Worm (Caenorhabditis elegans) whole organism, late embryonic: Measurements from ENCODE around the gene srlf-9.

Source experiments
- C08G9.2 ChIP-seq: sonication (generic microtip); optimal IDR thresholded peaks from 2 replicates; lab custom pipeline; 2016; ENCODE audit warnings: mild to moderate bottlenecking, missing genetic modification characterization, moderate library complexity, missing compliant biosample characterization
- ama-1 ChIP-seq: fragments of 150-350 bp; optimal IDR thresholded peaks from 2 replicates; lab custom pipeline; 2014
- ceh-14 ChIP-seq: sonication (generic microtip); optimal IDR thresholded peaks from 2 replicates; lab custom pipeline; 2016; ENCODE audit warnings: missing genotype, missing genetic modification characterization, missing compliant biosample characterization
- ets-4 ChIP-seq: sonication (generic microtip); optimal IDR thresholded peaks from 2 replicates; lab custom pipeline; 2016; ENCODE audit warnings: missing genetic modification characterization, missing compliant biosample characterization
- hlh-30 ChIP-seq: sonication (generic microtip); optimal IDR thresholded peaks from 2 replicates; lab custom pipeline; 2017; ENCODE audit warnings: antibody characterized with exemption, missing genetic modification characterization, missing compliant biosample characterization; ENCODE audit not compliant: insufficient read depth
- pha-4 ChIP-seq: fragments of 150-350 bp; optimal IDR thresholded peaks from 2 replicates; lab custom pipeline; 2018; ENCODE audit warnings: missing biosample characterization, missing genetic modification reagents, missing genetic modification characterization
- pros-1 ChIP-seq: fragments of 150-350 bp; optimal IDR thresholded peaks from 2 replicates; lab custom pipeline; 2014; ENCODE audit warnings: missing biosample characterization, missing genetic modification reagents, missing genetic modification characterization

DNA sequence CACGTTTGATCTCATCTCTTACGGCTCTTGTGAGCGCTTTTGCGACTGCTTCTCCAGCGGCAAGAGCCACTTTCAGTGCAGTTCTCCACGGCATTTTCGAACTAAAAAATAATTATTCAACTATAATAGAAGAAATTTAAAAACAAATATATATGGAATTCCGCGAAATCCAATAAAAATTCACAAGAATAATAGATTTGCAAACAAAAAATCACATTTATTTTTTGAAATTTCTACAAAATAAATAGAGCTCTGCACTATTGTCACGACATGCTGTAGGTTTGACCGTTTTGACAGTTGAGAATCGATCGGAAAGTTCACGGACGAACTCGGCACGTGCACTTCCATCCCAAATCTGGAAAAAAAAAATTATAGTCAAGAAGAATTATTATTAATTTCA is 34.0 kb upstream of the srlf-9 start, which contains the start of gene F45G2.8:
- TF ChIP-seq pros-1 = no peak
- no peak for TF ChIP-seq hlh-30
- no peak for TF ChIP-seq C08G9.2 (tag; lab: Kevin White, UChicago)
- TF ChIP-seq ceh-14 (tag; lab: Kevin White, UChicago) = no peak
- TF ChIP-seq ama-1 = no peak
- TF ChIP-seq ets-4 (tag; lab: Kevin White, UChicago) = no peak
- TF ChIP-seq pha-4 (tag; lab: Kevin White, UChicago) = no peak
